Worm (Caenorhabditis elegans): ENCODE measurements around the gene bre-3.

bre-3 gene

ce11 chrIII:9471996-9472395 is 13.3 kb downstream of the bre-3 start:
- TF ChIP-seq lin-11 (tag; optimal IDR thresholded peaks at IDR 0.05) = no peak
- TF ChIP-seq nhr-25 (tag; optimal IDR thresholded peaks at IDR 0.05) = no peak
- TF ChIP-seq lin-39 (tag; optimal IDR thresholded peaks at IDR 0.05) = no peak
- no peak for TF ChIP-seq alr-1 (tag; optimal IDR thresholded peaks at IDR 0.05)
- no peak for TF ChIP-seq peb-1 (tag; optimal IDR thresholded peaks at IDR 0.05)
- TF ChIP-seq F13H6.1 (tag; optimal IDR thresholded peaks at IDR 0.05) = no peak
- no peak for TF ChIP-seq aly-2 (tag; optimal IDR thresholded peaks at IDR 0.05)
- no peak for TF ChIP-seq nhr-129 (tag; optimal IDR thresholded peaks at IDR 0.05)
- no peak for TF ChIP-seq crh-2 (tag; optimal IDR thresholded peaks at IDR 0.05)
- no peak for TF ChIP-seq mab-5 (tag; optimal IDR thresholded peaks at IDR 0.05)
- no peak for TF ChIP-seq blmp-1 (tag; optimal IDR thresholded peaks at IDR 0.05; ENCODE audit: insufficient read depth)

DNA sequence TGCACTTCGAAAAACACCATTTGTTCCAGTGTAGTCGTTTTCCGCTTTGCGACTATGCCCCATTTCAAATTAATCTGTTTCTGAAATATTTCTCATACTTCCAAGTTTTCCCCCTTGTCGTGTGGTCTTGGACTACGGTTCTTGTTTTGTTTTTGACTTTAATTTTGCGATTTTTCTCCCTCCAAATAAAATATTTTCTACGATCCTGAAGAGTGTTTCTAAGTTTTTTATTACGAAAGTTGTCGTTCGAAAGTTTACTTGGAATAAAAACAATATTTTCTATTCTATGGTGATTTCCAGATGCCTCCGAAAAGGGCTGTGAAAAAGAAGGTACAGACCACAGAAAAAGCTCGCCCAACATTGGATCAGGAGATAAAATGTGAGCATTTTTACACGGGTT is 17.4 kb downstream of the bre-3 start, which contains the start of gene tag-342:
Gene tag-342 (plus strand): TSS at position 301 of the 400 bp plus-strand sequence.
- no peak for TF ChIP-seq ama-1 (optimal IDR thresholded peaks at IDR 0.05)

ce11 chrIII:9467095-9467494 is 18.2 kb downstream of the bre-3 start, which contains the start of gene baf-1:
baf-1 (plus strand) TSS chrIII:9467464.
- TF ChIP-seq elt-1 (tag; optimal IDR thresholded peaks at IDR 0.05) = no peak
- TF ChIP-seq gmeb-1 (tag; optimal IDR thresholded peaks at IDR 0.05) = peak; percentile 80
- TF ChIP-seq lin-13 (GFP tag; optimal IDR thresholded peaks at IDR 0.05) = peak; percentile 33
- TF ChIP-seq mab-5 (tag; optimal IDR thresholded peaks at IDR 0.05) = peak; percentile 57
- peak; percentile 72 for TF ChIP-seq nhr-25 (tag; optimal IDR thresholded peaks at IDR 0.05)
- peak; percentile 23 for TF ChIP-seq F13H6.1 (tag; optimal IDR thresholded peaks at IDR 0.05)
- peak; percentile 46 for TF ChIP-seq sma-9 (GFP tag; optimal IDR thresholded peaks at IDR 0.05)
- no peak for TF ChIP-seq sma-9 (tag; optimal IDR thresholded peaks at IDR 0.05)
- TF ChIP-seq ZK546.5 (tag; optimal IDR thresholded peaks at IDR 0.05) = peak; percentile 12
- peak; percentile 37 for TF ChIP-seq fos-1 (tag; optimal IDR thresholded peaks at IDR 0.05)
- TF ChIP-seq nhr-23 (tag; optimal IDR thresholded peaks at IDR 0.05) = no peak
- TF ChIP-seq dmd-4 (tag; optimal IDR thresholded peaks at IDR 0.05) = no peak
- TF ChIP-seq nhr-12 (tag; optimal IDR thresholded peaks at IDR 0.05) = no peak
- no peak for TF ChIP-seq ceh-82 (tag; optimal IDR thresholded peaks at IDR 0.05)
- peak; percentile 93 for TF ChIP-seq C34F6.9 (tag; optimal IDR thresholded peaks at IDR 0.05)
- peak; percentile 13 for TF ChIP-seq blmp-1 (tag; optimal IDR thresholded peaks at IDR 0.05; ENCODE audit: insufficient read depth)
- peak; percentile 29 for TF ChIP-seq nhr-21 (tag; optimal IDR thresholded peaks at IDR 0.05)
- peak; percentile 44 to 83 for TF ChIP-seq lsy-2 (tag; optimal IDR thresholded peaks at IDR 0.05)
- TF ChIP-seq crh-2 (tag; optimal IDR thresholded peaks at IDR 0.05) = peak; percentile 70
- TF ChIP-seq unc-55 (GFP tag; optimal IDR thresholded peaks at IDR 0.05) = peak; percentile 76
- TF ChIP-seq lin-11 (tag; optimal IDR thresholded peaks at IDR 0.05) = peak; percentile 17
- TF ChIP-seq nhr-129 (tag; optimal IDR thresholded peaks at IDR 0.05) = peak; percentile 30
- TF ChIP-seq sma-3 (GFP tag; optimal IDR thresholded peaks at IDR 0.05) = peak; percentile 58

DNA sequence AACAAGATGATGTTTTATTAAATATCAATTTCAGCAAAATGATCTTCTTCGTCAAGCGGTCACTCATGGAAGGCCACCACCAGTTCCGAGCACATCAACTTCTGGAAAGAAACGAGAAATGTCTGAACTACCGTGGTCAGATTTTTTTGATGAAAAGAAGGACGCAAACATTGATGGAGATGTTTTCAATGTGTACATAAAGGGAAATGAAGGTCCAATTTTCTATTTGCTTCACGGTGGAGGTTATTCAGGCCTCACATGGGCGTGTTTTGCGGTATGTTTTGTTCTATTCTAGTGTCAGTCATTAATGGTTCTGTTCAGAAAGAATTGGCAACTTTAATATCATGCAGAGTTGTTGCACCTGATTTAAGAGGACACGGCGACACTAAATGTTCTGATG is 19.4 kb downstream of the bre-3 start, which contains the start of gene B0464.6:
Gene B0464.6 (minus strand): TSS at position 101 of the 400 bp plus-strand sequence.
- TF ChIP-seq ztf-1 (GFP tag; conservative IDR thresholded peaks at IDR 0.05) (no peak), unc-55 (GFP tag; optimal IDR thresholded peaks at IDR 0.05) (no peak), sma-9 (GFP tag; optimal IDR thresholded peaks at IDR 0.05) (no peak), sma-9 (tag; optimal IDR thresholded peaks at IDR 0.05) (no peak), mbf-1 (tag; optimal IDR thresholded peaks at IDR 0.05) (no peak), elt-1 (tag; optimal IDR thresholded peaks at IDR 0.05) (no peak), ceh-16 (tag; optimal IDR thresholded peaks at IDR 0.05) (no peak), R02D3.7 (tag; optimal IDR thresholded peaks at IDR 0.05) (no peak), peb-1 (tag; optimal IDR thresholded peaks at IDR 0.05) (no peak), nhr-12 (tag; optimal IDR thresholded peaks at IDR 0.05) (no peak)

DNA sequence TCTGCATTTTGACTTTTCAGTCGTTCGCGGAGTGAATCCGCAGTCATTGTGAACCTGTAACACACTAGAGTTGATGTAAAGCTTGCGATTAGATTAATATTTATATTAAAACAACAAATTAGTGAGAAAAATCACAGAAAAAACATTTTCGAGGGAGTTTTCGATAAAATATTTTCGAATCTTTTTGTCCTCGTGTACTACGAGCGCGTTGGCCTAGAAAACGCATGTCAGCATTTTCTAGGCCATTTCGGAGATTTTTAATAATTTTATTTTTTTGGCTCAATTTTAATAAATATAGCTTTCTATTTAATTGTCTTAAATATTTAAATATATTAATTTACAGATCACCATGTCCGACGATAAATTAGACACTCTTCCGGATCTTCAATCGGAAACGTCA is 19.8 kb downstream of the bre-3 start, which contains the start of gene B0464.9:
Gene B0464.9 (plus strand): TSS at position 344 of the 400 bp plus-strand sequence.
- TF ChIP-seq nhr-25 (tag; optimal IDR thresholded peaks at IDR 0.05) (peak; percentile 26), alr-1 (tag; optimal IDR thresholded peaks at IDR 0.05) (no peak), F13H6.1 (tag; optimal IDR thresholded peaks at IDR 0.05) (peak; percentile 40), peb-1 (tag; optimal IDR thresholded peaks at IDR 0.05) (no peak), nhr-129 (tag; optimal IDR thresholded peaks at IDR 0.05) (no peak), sma-3 (GFP tag; optimal IDR thresholded peaks at IDR 0.05) (peak; percentile 66), C34F6.9 (tag; optimal IDR thresholded peaks at IDR 0.05) (peak; percentile 89), lin-13 (GFP tag; optimal IDR thresholded peaks at IDR 0.05) (peak; percentile 13), ceh-82 (tag; optimal IDR thresholded peaks at IDR 0.05) (no peak), elt-3 (tag; optimal IDR thresholded peaks at IDR 0.05) (no peak), unc-55 (GFP tag; optimal IDR thresholded peaks at IDR 0.05) (peak; percentile 74), mab-5 (tag; optimal IDR thresholded peaks at IDR 0.05) (no peak), nhr-21 (tag; optimal IDR thresholded peaks at IDR 0.05) (no peak), nhr-77 (tag; optimal IDR thresholded peaks at IDR 0.05) (no peak), sem-4 (tag; optimal IDR thresholded peaks at IDR 0.05) (no peak), ztf-4 (tag; optimal IDR thresholded peaks at IDR 0.05) (no peak), gmeb-1 (tag; optimal IDR thresholded peaks at IDR 0.05) (peak; percentile 68), mdl-1 (tag; optimal IDR thresholded peaks at IDR 0.05) (no peak), ztf-1 (GFP tag; conservative IDR thresholded peaks at IDR 0.05) (no peak), fos-1 (tag; optimal IDR thresholded peaks at IDR 0.05) (no peak), unc-39 (tag; optimal IDR thresholded peaks at IDR 0.05) (no peak), nhr-11 (tag; optimal IDR thresholded peaks at IDR 0.05) (no peak), lsy-2 (tag; optimal IDR thresholded peaks at IDR 0.05) (peak; percentile 57 to 82), ceh-16 (tag; optimal IDR thresholded peaks at IDR 0.05) (no peak), dmd-4 (tag; optimal IDR thresholded peaks at IDR 0.05) (no peak), nhr-23 (tag; optimal IDR thresholded peaks at IDR 0.05) (no peak), crh-2 (tag; optimal IDR thresholded peaks at IDR 0.05) (peak; percentile 24), ama-1 (optimal IDR thresholded peaks at IDR 0.05) (no peak), zag-1 (tag; optimal IDR thresholded peaks at IDR 0.05) (no peak), egl-27 (tag; optimal IDR thresholded peaks at IDR 0.05) (peak; percentile 28), unc-62 (GFP tag; optimal IDR thresholded peaks at IDR 0.05) (no peak)
